Worm (Caenorhabditis elegans): ENCODE results near the gene F38E1.10.

ce11 chrV:8417271-8417670 is 42.0 kb upstream of the F38E1.10 start:
- TF ChIP-seq zag-1 (tag; optimal IDR thresholded peaks at IDR 0.05): no peak
- no peak for TF ChIP-seq alr-1 (tag; optimal IDR thresholded peaks at IDR 0.05; ENCODE audit: borderline replicate concordance)
- no peak for TF ChIP-seq sox-4 (tag; optimal IDR thresholded peaks at IDR 0.05)
- no peak for TF ChIP-seq ztf-4 (tag; optimal IDR thresholded peaks at IDR 0.05)
- no peak for TF ChIP-seq nhr-84 (tag; optimal IDR thresholded peaks at IDR 0.05)

Measured in whole organism, L1 larva.